Worm (Caenorhabditis elegans) whole organism, L3 larva: ENCODE results near the gene K04C2.3.
A peak's percentile ranks its signal among the peaks of the same experiment; 100 is the strongest.

Experiments
- R02D3.7 ChIP-seq: fragments of 150-350 bp; optimal IDR thresholded peaks from 2 replicates; lab custom pipeline; 2014; ENCODE audit warnings: missing biosample characterization, missing genetic modification characterization
- ceh-16 ChIP-seq: sonication (generic microtip); optimal IDR thresholded peaks from 2 replicates; lab custom pipeline; 2017; ENCODE audit warnings: missing biosample characterization, missing genetic modification characterization
- ceh-28 ChIP-seq: fragments of 150-350 bp; optimal IDR thresholded peaks from 2 replicates; lab custom pipeline; 2014; ENCODE audit warnings: missing biosample characterization, missing genetic modification reagents, missing genetic modification characterization
- ceh-82 ChIP-seq: fragments of 150-350 bp; optimal IDR thresholded peaks from 2 replicates; lab custom pipeline; 2014; ENCODE audit warnings: missing biosample characterization, missing genetic modification characterization
- ceh-9 ChIP-seq: sonication (generic microtip); optimal IDR thresholded peaks from 2 replicates; lab custom pipeline; 2018; ENCODE audit warnings: missing biosample characterization, missing genetic modification characterization
- egl-5 ChIP-seq: fragments of 150-350 bp; optimal IDR thresholded peaks from 2 replicates; lab custom pipeline; 2017; ENCODE audit warnings: missing biosample characterization, missing genetic modification reagents, missing genetic modification characterization, inconsistent platforms
- elt-1 ChIP-seq: fragments of 150-350 bp; optimal IDR thresholded peaks from 2 replicates; lab custom pipeline; 2014; ENCODE audit warnings: missing biosample characterization, missing genetic modification characterization
- elt-2 ChIP-seq: sonication (generic microtip); optimal IDR thresholded peaks from 2 replicates; lab custom pipeline; 2016; ENCODE audit warnings: missing genetic modification reagents, mild to moderate bottlenecking, missing genetic modification characterization, missing compliant biosample characterization
- elt-3 ChIP-seq, 3 experiments: fragments of 150-350 bp in 1 of 3; sonication (generic microtip) in 2 of 3; optimal IDR thresholded peaks; 2 replicates in 2 of 3; 4 replicates in 1 of 3; lab custom pipeline; 2014 to 2017; ENCODE audit warnings: missing biosample characterization in 3 of 3, missing genetic modification characterization in 3 of 3
- eor-1 ChIP-seq, 2 experiments: fragments of 150-350 bp; optimal IDR thresholded peaks; 2 replicates each; lab custom pipeline; 2014 to 2018; ENCODE audit warnings: missing biosample characterization in 2 of 2, missing genetic modification characterization in 2 of 2
- fkh-10 ChIP-seq: sonication (generic microtip); optimal IDR thresholded peaks from 2 replicates; lab custom pipeline; 2017; ENCODE audit warnings: missing biosample characterization, missing genetic modification reagents, missing genetic modification characterization
- fos-1 ChIP-seq: fragments of 150-350 bp; optimal IDR thresholded peaks from 2 replicates; lab custom pipeline; 2014; ENCODE audit warnings: missing biosample characterization, missing genetic modification characterization
- jun-1 ChIP-seq: fragments of 150-350 bp; optimal IDR thresholded peaks from 2 replicates; lab custom pipeline; 2014; ENCODE audit warnings: missing biosample characterization, missing genetic modification reagents, missing genetic modification characterization
- lin-15B ChIP-seq: fragments of 150-350 bp; optimal IDR thresholded peaks from 2 replicates; lab custom pipeline; 2014; ENCODE audit warnings: missing biosample characterization, missing genetic modification characterization
- lin-39 ChIP-seq: fragments of 150-350 bp; optimal IDR thresholded peaks from 2 replicates; lab custom pipeline; 2018; ENCODE audit warnings: missing biosample characterization, missing genetic modification reagents, missing genetic modification characterization
- lsy-12 ChIP-seq: sonication (generic microtip); optimal IDR thresholded peaks from 2 replicates; lab custom pipeline; 2016; ENCODE audit warnings: mild to moderate bottlenecking, missing genetic modification characterization, missing compliant biosample characterization
- mdl-1 ChIP-seq: fragments of 150-350 bp; optimal IDR thresholded peaks from 2 replicates; lab custom pipeline; 2014; ENCODE audit warnings: missing biosample characterization, missing genetic modification characterization
- nfya-1 ChIP-seq: sonication (generic microtip); optimal IDR thresholded peaks from 2 replicates; lab custom pipeline; 2017; ENCODE audit warnings: missing genetic modification characterization, mild to moderate bottlenecking, missing compliant biosample characterization, antibody characterized with exemption, moderate library complexity; ENCODE audit not compliant: insufficient read depth
- nhr-11 ChIP-seq: fragments of 150-350 bp; optimal IDR thresholded peaks from 2 replicates; lab custom pipeline; 2014; ENCODE audit warnings: missing biosample characterization, missing genetic modification characterization
- nhr-23 ChIP-seq: fragments of 150-350 bp; optimal IDR thresholded peaks from 2 replicates; lab custom pipeline; 2014; ENCODE audit warnings: missing biosample characterization, missing genetic modification reagents, missing genetic modification characterization
- nhr-237 ChIP-seq: fragments of 150-350 bp; optimal IDR thresholded peaks from 2 replicates; lab custom pipeline; 2014; ENCODE audit warnings: missing biosample characterization, missing genetic modification characterization
- nhr-25 ChIP-seq: sonication (generic microtip); optimal IDR thresholded peaks from 2 replicates; lab custom pipeline; 2017; ENCODE audit warnings: missing biosample characterization, missing genetic modification characterization
- nhr-28 ChIP-seq: fragments of 150-350 bp; optimal IDR thresholded peaks from 2 replicates; lab custom pipeline; 2014; ENCODE audit warnings: missing biosample characterization, missing genetic modification characterization
- nhr-43 ChIP-seq: sonication (generic microtip); optimal IDR thresholded peaks from 2 replicates; lab custom pipeline; 2016; ENCODE audit warnings: mild to moderate bottlenecking, missing genetic modification characterization, missing compliant biosample characterization; ENCODE audit not compliant: poor library complexity, severe bottlenecking
- nhr-76 ChIP-seq: fragments of 150-350 bp; sonication (generic microtip); optimal IDR thresholded peaks from 5 replicates; lab custom pipeline; 2014; ENCODE audit warnings: missing biosample characterization, missing genetic modification characterization
- nhr-77 ChIP-seq: fragments of 150-350 bp; optimal IDR thresholded peaks from 2 replicates; lab custom pipeline; 2014; ENCODE audit warnings: missing biosample characterization, missing genetic modification characterization
- pha-4 ChIP-seq: fragments of 150-350 bp; optimal IDR thresholded peaks from 2 replicates; lab custom pipeline; 2014; ENCODE audit warnings: missing biosample characterization, missing genetic modification reagents, missing genetic modification characterization
- pqm-1 ChIP-seq: fragments of 150-350 bp; optimal IDR thresholded peaks from 2 replicates; lab custom pipeline; 2017; ENCODE audit warnings: missing biosample characterization, missing genetic modification characterization, inconsistent platforms
- sea-2 ChIP-seq: fragments of 150-350 bp; sonication (generic microtip); optimal IDR thresholded peaks from 4 replicates; lab custom pipeline; 2014; ENCODE audit warnings: missing biosample characterization, missing genetic modification reagents, missing genetic modification characterization
- skn-1 ChIP-seq: fragments of 150-350 bp; optimal IDR thresholded peaks from 2 replicates; lab custom pipeline; 2014; ENCODE audit warnings: missing biosample characterization, missing genetic modification characterization
- snpc-4 ChIP-seq: fragments of 150-350 bp; optimal IDR thresholded peaks from 2 replicates; lab custom pipeline; 2014; ENCODE audit warnings: missing biosample characterization, missing genetic modification characterization
- unc-39 ChIP-seq: sonication (generic microtip); optimal IDR thresholded peaks from 4 replicates; lab custom pipeline; 2017; ENCODE audit warnings: missing biosample characterization, missing genetic modification characterization
- unc-62 ChIP-seq: fragments of 150-350 bp; sonication (generic microtip); optimal IDR thresholded peaks from 4 replicates; lab custom pipeline; 2014; ENCODE audit warnings: missing biosample characterization, missing genetic modification reagents, missing genetic modification characterization
- ztf-11 ChIP-seq: fragments of 150-350 bp; optimal IDR thresholded peaks from 2 replicates; lab custom pipeline; 2014; ENCODE audit warnings: missing biosample characterization, missing genetic modification characterization

Gene K04C2.3

ce11 chrIII:6848654-6849204, 24.2 kb upstream of the K04C2.3 start, which contains the start of gene dhhc-5:
TSS of gene dhhc-5 (minus strand) at chrIII:6849059.
- TF ChIP-seq lin-15B = no peak
- peak; percentile 86 for TF ChIP-seq elt-2
- peak; percentile 41 for TF ChIP-seq pqm-1 (tag; lab: Kevin White, UChicago)
- TF ChIP-seq skn-1 (tag; lab: Kevin White, UChicago) = peak; percentile 24

- TF ChIP-seq eor-1 (tag; optimal IDR thresholded peaks at IDR 0.05; lab: Kevin White, UChicago) (no peak), jun-1 (tag; lab: Kevin White, UChicago) (peak; percentile 58), nhr-28 (tag; lab: Kevin White, UChicago) (no peak), fos-1 (tag; lab: Kevin White, UChicago) (no peak), elt-2 (peak; percentile 97), pqm-1 (tag; lab: Kevin White, UChicago) (peak; percentile 75), R02D3.7 (no peak), nhr-77 (tag; lab: Kevin White, UChicago) (no peak), elt-1 (tag; lab: Kevin White, UChicago) (no peak), ceh-9 (tag; lab: Kevin White, UChicago) (no peak), pha-4 (tag; lab: Kevin White, UChicago) (no peak), unc-62 (no peak)
Measured at ce11 chrIII:6850255-6850654, 22.6 kb upstream of the K04C2.3 start, which contains the start of gene srv-1. TSS of gene srv-1 (plus strand) at chrIII:6850385.

- TF ChIP-seq ceh-16 (tag; lab: Kevin White, UChicago) = no peak
- TF ChIP-seq elt-2 = no peak
- no peak for TF ChIP-seq nhr-25 (tag; lab: Kevin White, UChicago)
- TF ChIP-seq lsy-12 = no peak
- TF ChIP-seq nfya-1 (tag; lab: Kevin White, UChicago) = no peak
- TF ChIP-seq ceh-28 = no peak
- TF ChIP-seq mdl-1 (tag; lab: Kevin White, UChicago) = no peak
- no peak for TF ChIP-seq nhr-76 (tag; lab: Kevin White, UChicago)
- no peak for TF ChIP-seq ceh-9 (tag; lab: Kevin White, UChicago)
- TF ChIP-seq lin-39 = no peak
- no peak for TF ChIP-seq unc-39 (tag; lab: Kevin White, UChicago)
- TF ChIP-seq ztf-11 (tag; lab: Kevin White, UChicago) = no peak
- TF ChIP-seq jun-1 (tag; lab: Kevin White, UChicago) = no peak
- no peak for TF ChIP-seq fkh-10
- TF ChIP-seq nhr-11 (tag; lab: Kevin White, UChicago) = no peak
- TF ChIP-seq nhr-23 = no peak
Measured at ce11 chrIII:6856709-6857108, 16.2 kb upstream of the K04C2.3 start, which contains the start of gene zak-1. TSS of gene zak-1 (minus strand) at chrIII:6856809.

- TF ChIP-seq mdl-1 (tag; lab: Kevin White, UChicago) = peak; percentile 14
- TF ChIP-seq nfya-1 (tag; lab: Kevin White, UChicago) = peak; percentile 33
- peak; percentile 29 for TF ChIP-seq lin-15B
- TF ChIP-seq elt-1 (tag; lab: Kevin White, UChicago) = no peak
- peak; percentile 81 for TF ChIP-seq jun-1 (tag; lab: Kevin White, UChicago)
- no peak for TF ChIP-seq nhr-237 (tag; lab: Kevin White, UChicago)
- no peak for TF ChIP-seq ztf-11 (tag; lab: Kevin White, UChicago)
- peak; percentile 77 for TF ChIP-seq elt-2
- peak; percentile 3 for TF ChIP-seq nhr-25 (tag; lab: Kevin White, UChicago)
- TF ChIP-seq nhr-23 = peak; percentile 63
- TF ChIP-seq lin-39 = no peak
- TF ChIP-seq pqm-1 (tag; lab: Kevin White, UChicago) = peak; percentile 79
- TF ChIP-seq skn-1 (tag; lab: Kevin White, UChicago) = peak; percentile 31
- TF ChIP-seq pha-4 (tag; lab: Kevin White, UChicago) = peak; percentile 79
- TF ChIP-seq ceh-28 = peak; percentile 36
Measured at ce11 chrIII:6857390-6857848, 15.5 kb upstream of the K04C2.3 start.

ce11 chrIII:6859482-6859881, 13.4 kb upstream of the K04C2.3 start, which contains the start of gene clec-158:
TSS of gene clec-158 (minus strand) at chrIII:6859582.
- TF ChIP-seq unc-62 = no peak
- TF ChIP-seq lin-39 = no peak
- no peak for TF ChIP-seq sea-2 (GFP tag; lab: Kevin White, UChicago)
- no peak for TF ChIP-seq ceh-16 (tag; lab: Kevin White, UChicago)
- no peak for TF ChIP-seq fos-1 (tag; lab: Kevin White, UChicago)
- no peak for TF ChIP-seq jun-1 (tag; lab: Kevin White, UChicago)
- no peak for TF ChIP-seq skn-1 (tag; lab: Kevin White, UChicago)
- no peak for TF ChIP-seq egl-5 (tag; lab: Kevin White, UChicago)
- TF ChIP-seq elt-1 (tag; lab: Kevin White, UChicago) = no peak
- no peak for TF ChIP-seq ceh-82
- no peak for TF ChIP-seq elt-2
- TF ChIP-seq nhr-43 (tag; lab: Kevin White, UChicago) = no peak
- no peak for TF ChIP-seq elt-3 (tag; optimal IDR thresholded peaks at IDR 0.05; lab: Kevin White, UChicago)
- no peak for TF ChIP-seq snpc-4 (tag; lab: Kevin White, UChicago)
- TF ChIP-seq ceh-28 = no peak
- TF ChIP-seq mdl-1 (tag; lab: Kevin White, UChicago) = no peak
- TF ChIP-seq fkh-10 = no peak
- TF ChIP-seq nhr-25 (tag; lab: Kevin White, UChicago) = no peak
- no peak for TF ChIP-seq nfya-1 (tag; lab: Kevin White, UChicago)
- TF ChIP-seq, all 47 proteins: peak for 0
